Worm (Caenorhabditis elegans) whole organism, mixed stage, embryonic: ENCODE measurements around the gene Y57G11B.2.

Experiments
- M03D4.4 ChIP-seq: sonication (generic microtip); optimal IDR thresholded peaks from 2 replicates; lab custom pipeline; 2017; ENCODE audit warnings: mild to moderate bottlenecking, missing genetic modification characterization, missing compliant biosample characterization
- ceh-39 ChIP-seq: fragments of 150-350 bp; optimal IDR thresholded peaks from 2 replicates; lab custom pipeline; 2014; ENCODE audit warnings: missing biosample characterization, missing genetic modification characterization
- ces-1 ChIP-seq: fragments of 150-350 bp; optimal IDR thresholded peaks from 2 replicates; lab custom pipeline; 2014; ENCODE audit warnings: missing biosample characterization, missing genetic modification reagents, missing genetic modification characterization
- drap-1 ChIP-seq: fragments of 200-800 bp; sonication (Bioruptor generic); optimal IDR thresholded peaks from 3 replicates; lab custom pipeline; 2018; ENCODE audit warnings: mild to moderate bottlenecking, missing genetic modification characterization, missing compliant biosample characterization
- elt-3 ChIP-seq: fragments of 150-350 bp; optimal IDR thresholded peaks from 2 replicates; lab custom pipeline; 2014; ENCODE audit warnings: missing biosample characterization, missing genetic modification characterization
- ham-2 ChIP-seq: fragments of 200-800 bp; sonication (Bioruptor generic); optimal IDR thresholded peaks from 2 replicates; lab custom pipeline; 2018; ENCODE audit warnings: mild to moderate bottlenecking, missing genetic modification characterization, missing compliant biosample characterization
- hlh-1 ChIP-seq: fragments of 150-350 bp; optimal IDR thresholded peaks from 2 replicates; lab custom pipeline; 2014; ENCODE audit warnings: missing biosample characterization, missing genetic modification reagents, missing genetic modification characterization
- lin-32 ChIP-seq: fragments of 200-800 bp; sonication (Bioruptor generic); optimal IDR thresholded peaks from 2 replicates; lab custom pipeline; 2018; ENCODE audit warnings: mild to moderate bottlenecking, missing genetic modification characterization, missing compliant biosample characterization
- mep-1 ChIP-seq: fragments of 150-350 bp; optimal IDR thresholded peaks from 2 replicates; lab custom pipeline; 2017; ENCODE audit warnings: missing biosample characterization, missing genetic modification reagents, missing genetic modification characterization, inconsistent platforms
- mls-2 ChIP-seq: sonication (generic microtip); optimal IDR thresholded peaks from 2 replicates; lab custom pipeline; 2016; ENCODE audit warnings: mild to moderate bottlenecking, missing genetic modification characterization, moderate library complexity, missing compliant biosample characterization
- nhr-12 ChIP-seq: fragments of 150-350 bp; optimal IDR thresholded peaks from 2 replicates; lab custom pipeline; 2014; ENCODE audit warnings: missing biosample characterization, missing genetic modification characterization
- nhr-28 ChIP-seq: fragments of 150-350 bp; optimal IDR thresholded peaks from 2 replicates; lab custom pipeline; 2014; ENCODE audit warnings: missing biosample characterization, missing genetic modification characterization
- sem-2 ChIP-seq: fragments of 200-800 bp; sonication (Bioruptor generic); optimal IDR thresholded peaks from 2 replicates; lab custom pipeline; 2018; ENCODE audit warnings: mild to moderate bottlenecking, missing genetic modification characterization, missing compliant biosample characterization
- sptf-1 ChIP-seq: sonication (generic microtip); optimal IDR thresholded peaks from 2 replicates; lab custom pipeline; 2017; ENCODE audit warnings: mild to moderate bottlenecking, missing genetic modification characterization, moderate library complexity, missing compliant biosample characterization
- unc-120 ChIP-seq: sonication (generic microtip); optimal IDR thresholded peaks from 2 replicates; lab custom pipeline; 2017; ENCODE audit warnings: missing genetic modification characterization, missing compliant biosample characterization; ENCODE audit not compliant: poor library complexity, severe bottlenecking
- unc-39 ChIP-seq: fragments of 150-350 bp; optimal IDR thresholded peaks from 2 replicates; lab custom pipeline; 2014; ENCODE audit warnings: missing biosample characterization, missing genetic modification characterization
- unc-62 ChIP-seq: fragments of 150-350 bp; optimal IDR thresholded peaks from 2 replicates; lab custom pipeline; 2014; ENCODE audit warnings: missing biosample characterization, missing genetic modification reagents, missing genetic modification characterization
- zip-8 ChIP-seq: fragments of 150-350 bp; optimal IDR thresholded peaks from 2 replicates; lab custom pipeline; 2014; ENCODE audit warnings: missing biosample characterization, missing genetic modification characterization
- ztf-11 ChIP-seq: fragments of 150-350 bp; optimal IDR thresholded peaks from 2 replicates; lab custom pipeline; 2014; ENCODE audit warnings: missing biosample characterization, missing genetic modification characterization

Gene Y57G11B.2

ce11 chrIV:14613375-14613774 is 48.2 kb downstream of the Y57G11B.2 start:
- TF ChIP-seq hlh-1 (tag; lab: Kevin White, UChicago) (no peak), ces-1 (GFP tag; lab: Kevin White, UChicago) (no peak), mls-2 (tag; lab: Kevin White, UChicago) (no peak), ham-2 (GFP tag; lab: Kevin White, UChicago) (no peak), nhr-28 (tag; lab: Kevin White, UChicago) (no peak), sem-2 (GFP tag; lab: Kevin White, UChicago) (no peak), unc-62 (GFP tag; lab: Kevin White, UChicago) (no peak), sptf-1 (no peak), mep-1 (tag; lab: Kevin White, UChicago) (no peak), unc-120 (tag; lab: Kevin White, UChicago) (no peak), unc-39 (tag; lab: Kevin White, UChicago) (no peak), M03D4.4 (tag; lab: Kevin White, UChicago) (no peak), nhr-12 (tag; lab: Kevin White, UChicago) (no peak), ztf-11 (tag; lab: Kevin White, UChicago) (no peak), ceh-39 (no peak)

- TF ChIP-seq lin-32 (no peak), zip-8 (tag; lab: Kevin White, UChicago) (no peak), ceh-39 (no peak), elt-3 (tag; lab: Kevin White, UChicago) (no peak)
These were observed 49.1 kb downstream of the Y57G11B.2 start for ce11 chrIV:14614176-14614740.

ce11 chrIV:14616303-14616702 is 51.1 kb downstream of the Y57G11B.2 start, which contains the start of gene dmd-6:
Gene dmd-6 (plus strand): TSS chrIV:14616603.
- TF ChIP-seq drap-1, result no peak
